Worm (Caenorhabditis elegans) whole organism, young adult: ENCODE results near the gene trpa-1.

Experiments used
- F22D6.2 ChIP-seq: sonication (generic microtip); optimal IDR thresholded peaks from 2 replicates; lab custom pipeline; 2016; ENCODE audit warnings: mild to moderate bottlenecking, missing genetic modification characterization, missing compliant biosample characterization
- F49E8.2 ChIP-seq: sonication (generic microtip); optimal IDR thresholded peaks from 3 replicates; lab custom pipeline; 2017; ENCODE audit warnings: missing genetic modification characterization, mild to moderate bottlenecking, missing compliant biosample characterization, antibody characterized with exemption, moderate library complexity; ENCODE audit not compliant: insufficient read depth
- F57C9.4 ChIP-seq: sonication (generic microtip); optimal IDR thresholded peaks from 2 replicates; lab custom pipeline; 2017; ENCODE audit warnings: mild to moderate bottlenecking, missing genetic modification characterization, missing compliant biosample characterization
- Y79H2A.3 ChIP-seq: fragments of 200-800 bp; sonication (Bioruptor generic); conservative IDR thresholded peaks from 2 replicates; pipeline ENCODE4 v1.3.6; 2022; ENCODE audit warnings: missing genetic modification reagents, missing genetic modification characterization, missing compliant biosample characterization
- ZK185.1 ChIP-seq: sonication (generic microtip); optimal IDR thresholded peaks from 2 replicates; lab custom pipeline; 2016; ENCODE audit warnings: mild to moderate bottlenecking, missing genetic modification characterization, missing compliant biosample characterization; ENCODE audit not compliant: poor library complexity, severe bottlenecking
- aptf-2 ChIP-seq: fragments of 200-800 bp; sonication (Bioruptor generic); conservative IDR thresholded peaks from 2 replicates; pipeline ENCODE4 v1.3.6; 2022; ENCODE audit warnings: missing genetic modification reagents, missing genetic modification characterization, missing compliant biosample characterization
- atf-7 ChIP-seq: sonication (generic microtip); optimal IDR thresholded peaks from 2 replicates; lab custom pipeline; 2017; ENCODE audit warnings: mild to moderate bottlenecking, missing genetic modification characterization, missing compliant biosample characterization
- bed-1 ChIP-seq: fragments of 200-800 bp; sonication (Bioruptor generic); IDR thresholded peaks from 2 replicates; pipeline ENCODE4 v1.3.6; 2022; ENCODE audit warnings: missing genetic modification reagents, missing genetic modification characterization, missing compliant biosample characterization
- ceh-100 ChIP-seq: fragments of 200-800 bp; sonication (Bioruptor generic); IDR thresholded peaks from 2 replicates; pipeline ENCODE4 v1.3.6; 2022; ENCODE audit warnings: missing genetic modification reagents, missing genetic modification characterization, missing compliant biosample characterization
- ceh-40 ChIP-seq: fragments of 200-800 bp; sonication (Bioruptor generic); IDR thresholded peaks from 2 replicates; pipeline ENCODE4 v1.3.6; 2022; ENCODE audit warnings: missing genetic modification characterization, missing compliant biosample characterization
- ceh-79 ChIP-seq: sonication (generic microtip); optimal IDR thresholded peaks from 2 replicates; lab custom pipeline; 2017; ENCODE audit warnings: mild to moderate bottlenecking, missing genetic modification characterization, missing compliant biosample characterization
- chd-7 ChIP-seq: sonication (generic microtip); optimal IDR thresholded peaks from 2 replicates; lab custom pipeline; 2016; ENCODE audit warnings: mild to moderate bottlenecking, missing genetic modification characterization, moderate library complexity, missing compliant biosample characterization
- dpff-1 ChIP-seq: sonication (generic microtip); optimal IDR thresholded peaks from 2 replicates; lab custom pipeline; 2017; ENCODE audit warnings: mild to moderate bottlenecking, missing genetic modification characterization, missing compliant biosample characterization
- dpl-1 ChIP-seq: fragments of 150-350 bp; optimal IDR thresholded peaks from 2 replicates; lab custom pipeline; 2014; ENCODE audit warnings: missing biosample characterization, missing genetic modification reagents, missing genetic modification characterization
- egrh-3 ChIP-seq: fragments of 200-800 bp; sonication (Bioruptor generic); IDR thresholded peaks from 2 replicates; pipeline ENCODE4 v1.3.6; 2022; ENCODE audit warnings: missing genetic modification reagents, missing genetic modification characterization, missing compliant biosample characterization
- ets-4 ChIP-seq: fragments of 200-800 bp; sonication (Bioruptor generic); optimal IDR thresholded peaks from 2 replicates; lab custom pipeline; 2018; ENCODE audit warnings: mild to moderate bottlenecking, missing genetic modification characterization, missing compliant biosample characterization
- gei-17 ChIP-seq: fragments of 200-800 bp; sonication (Bioruptor generic); optimal IDR thresholded peaks from 2 replicates; lab custom pipeline; 2018; ENCODE audit warnings: mild to moderate bottlenecking, missing genetic modification characterization, missing compliant biosample characterization
- hmg-20 ChIP-seq: fragments of 200-800 bp; sonication (Bioruptor generic); IDR thresholded peaks from 2 replicates; pipeline ENCODE4 v1.3.6; 2022; ENCODE audit warnings: missing genetic modification reagents, missing genetic modification characterization, missing compliant biosample characterization
- hsf-1 ChIP-seq: fragments of 200-800 bp; sonication (Bioruptor generic); IDR thresholded peaks from 2 replicates; pipeline ENCODE4 v1.3.6; 2022; ENCODE audit warnings: missing genetic modification reagents, missing genetic modification characterization, missing compliant biosample characterization
- let-526 ChIP-seq: fragments of 200-800 bp; sonication (Bioruptor generic); IDR thresholded peaks from 2 replicates; pipeline ENCODE4 v1.3.6; 2022; ENCODE audit warnings: missing genetic modification reagents, missing genetic modification characterization, missing compliant biosample characterization
- lin-35 ChIP-seq, 3 experiments: fragments of 150-350 bp in 2 of 3; sonication (generic microtip) in 1 of 3; optimal IDR thresholded peaks; 2 replicates each; lab custom pipeline; 2014 to 2018; ENCODE audit warnings: missing biosample characterization in 3 of 3, missing genetic modification characterization in 3 of 3, missing genetic modification reagents in 3 of 3
- lir-1 ChIP-seq: fragments of 200-800 bp; sonication (Bioruptor generic); conservative IDR thresholded peaks from 2 replicates; pipeline ENCODE4 v1.3.6; 2022; ENCODE audit warnings: missing genetic modification reagents, missing genetic modification characterization, missing compliant biosample characterization
- madf-10 ChIP-seq: sonication (generic microtip); optimal IDR thresholded peaks from 2 replicates; lab custom pipeline; 2016; ENCODE audit warnings: mild to moderate bottlenecking, missing genetic modification characterization, missing compliant biosample characterization
- mes-4 ChIP-seq: sonication (generic microtip); optimal IDR thresholded peaks from 2 replicates; lab custom pipeline; 2016; ENCODE audit warnings: missing genotype, missing genetic modification characterization, missing compliant biosample characterization
- mxl-1 ChIP-seq: sonication (generic microtip); optimal IDR thresholded peaks from 2 replicates; lab custom pipeline; 2016; ENCODE audit warnings: missing genetic modification characterization, missing compliant biosample characterization
- nfya-2 ChIP-seq: fragments of 200-800 bp; sonication (Bioruptor generic); IDR thresholded peaks from 2 replicates; pipeline ENCODE4 v1.3.6; 2022; ENCODE audit warnings: missing genetic modification reagents, missing genetic modification characterization, missing compliant biosample characterization
- sea-2 ChIP-seq: fragments of 200-800 bp; sonication (Bioruptor generic); IDR thresholded peaks from 2 replicates; pipeline ENCODE4 v1.3.6; 2022; ENCODE audit warnings: missing genetic modification characterization, missing compliant biosample characterization
- snpc-3.4 ChIP-seq: sonication (generic microtip); optimal IDR thresholded peaks from 2 replicates; lab custom pipeline; 2017; ENCODE audit warnings: missing genetic modification characterization, mild to moderate bottlenecking, missing compliant biosample characterization, antibody characterized with exemption, moderate library complexity, missing genotype, missing genetic modification reagents
- somi-1 ChIP-seq: fragments of 200-800 bp; sonication (Bioruptor generic); optimal IDR thresholded peaks from 2 replicates; lab custom pipeline; 2018; ENCODE audit warnings: mild to moderate bottlenecking, missing genetic modification characterization, missing compliant biosample characterization
- xnd-1 ChIP-seq: sonication (generic microtip); optimal IDR thresholded peaks from 2 replicates; lab custom pipeline; 2016; ENCODE audit warnings: missing genotype, missing genetic modification reagents, missing genetic modification characterization, missing compliant biosample characterization
- zfh-2 ChIP-seq: fragments of 200-800 bp; sonication (Bioruptor generic); conservative IDR thresholded peaks from 2 replicates; pipeline ENCODE4 v1.3.6; 2022; ENCODE audit warnings: missing genetic modification reagents, missing genetic modification characterization, missing compliant biosample characterization
- zim-3 ChIP-seq: sonication (generic microtip); optimal IDR thresholded peaks from 2 replicates; lab custom pipeline; 2017; ENCODE audit warnings: mild to moderate bottlenecking, missing genetic modification characterization, moderate library complexity, missing compliant biosample characterization
- ztf-28 ChIP-seq: fragments of 200-800 bp; sonication (Bioruptor generic); IDR thresholded peaks from 2 replicates; pipeline ENCODE4 v1.3.6; 2022; ENCODE audit warnings: missing genetic modification reagents, missing genetic modification characterization, missing compliant biosample characterization
- ztf-3 ChIP-seq: fragments of 200-800 bp; sonication (Bioruptor generic); optimal IDR thresholded peaks from 2 replicates; lab custom pipeline; 2018; ENCODE audit warnings: mild to moderate bottlenecking, missing genetic modification characterization, missing compliant biosample characterization

Gene trpa-1

ce11 chrIV:11871898-11872297 is 7.6 kb downstream of the trpa-1 start:
- TF ChIP-seq mxl-1 (tag; lab: Kevin White, UChicago) (no peak), F49E8.2 (tag; lab: Kevin White, UChicago) (no peak), mes-4 (no peak), hmg-20 (no peak), bed-1 (no peak), ceh-100 (GFP tag; lab: Robert Waterston, UW) (no peak), hsf-1 (GFP tag; lab: Robert Waterston, UW) (no peak)

ce11 chrIV:11877674-11878073 is 13.3 kb downstream of the trpa-1 start, which contains the start of gene pph-2:
Gene pph-2 (minus strand): TSS chrIV:11877774.
- TF ChIP-seq hmg-20: no peak
- TF ChIP-seq, all 124 proteins: peak for 0

- TF ChIP-seq Y79H2A.3: no peak
- no peak for TF ChIP-seq ets-4 (GFP tag; lab: Kevin White, UChicago)
- TF ChIP-seq madf-10 (tag; lab: Kevin White, UChicago): no peak
- no peak for TF ChIP-seq F22D6.2
- TF ChIP-seq zfh-2: no peak
- TF ChIP-seq chd-7 (tag; lab: Kevin White, UChicago): no peak
- TF ChIP-seq nfya-2 (GFP tag; lab: Robert Waterston, UW): no peak
- no peak for TF ChIP-seq F57C9.4
Measured at ce11 chrIV:11878249-11878648, 13.9 kb downstream of the trpa-1 start, which contains the start of gene cutl-27. Gene cutl-27 (plus strand): TSS chrIV:11878549.

ce11 chrIV:11882534-11882933 is 18.2 kb downstream of the trpa-1 start:
- TF ChIP-seq snpc-3.4 (tag; lab: Kevin White, UChicago) (no peak), sea-2 (GFP tag; lab: Robert Waterston, UW) (no peak), zim-3 (tag; lab: Kevin White, UChicago) (no peak), ztf-28 (no peak), lir-1 (no peak), xnd-1 (no peak), gei-17 (GFP tag; lab: Kevin White, UChicago) (no peak), ceh-40 (GFP tag; lab: Robert Waterston, UW) (no peak), ceh-79 (tag; lab: Kevin White, UChicago) (no peak), somi-1 (no peak), ZK185.1 (tag; lab: Kevin White, UChicago) (no peak)
- TF ChIP-seq, all 124 proteins: peak for 0

ce11 chrIV:11883478-11883877 is 19.2 kb downstream of the trpa-1 start:
- TF ChIP-seq aptf-2 (GFP tag; lab: Robert Waterston, UW) (no peak), lin-35 (GFP tag; optimal IDR thresholded peaks at IDR 0.05; lab: Kevin White, UChicago) (no peak), ztf-28 (no peak), egrh-3 (no peak), let-526 (no peak)

- TF ChIP-seq dpff-1: no peak
- TF ChIP-seq ztf-3 (GFP tag; lab: Kevin White, UChicago): no peak
- no peak for TF ChIP-seq atf-7 (tag; lab: Kevin White, UChicago)
- TF ChIP-seq dpl-1 (GFP tag; lab: Kevin White, UChicago): no peak
Measured at ce11 chrIV:11885313-11885712, 21.0 kb downstream of the trpa-1 start, which contains the start of gene let-653. Gene let-653 (plus strand): TSS chrIV:11885613.
